Comparison of ENCODE assay signal across 5 fruit fly cellular contexts in the genomic region with DNA sequence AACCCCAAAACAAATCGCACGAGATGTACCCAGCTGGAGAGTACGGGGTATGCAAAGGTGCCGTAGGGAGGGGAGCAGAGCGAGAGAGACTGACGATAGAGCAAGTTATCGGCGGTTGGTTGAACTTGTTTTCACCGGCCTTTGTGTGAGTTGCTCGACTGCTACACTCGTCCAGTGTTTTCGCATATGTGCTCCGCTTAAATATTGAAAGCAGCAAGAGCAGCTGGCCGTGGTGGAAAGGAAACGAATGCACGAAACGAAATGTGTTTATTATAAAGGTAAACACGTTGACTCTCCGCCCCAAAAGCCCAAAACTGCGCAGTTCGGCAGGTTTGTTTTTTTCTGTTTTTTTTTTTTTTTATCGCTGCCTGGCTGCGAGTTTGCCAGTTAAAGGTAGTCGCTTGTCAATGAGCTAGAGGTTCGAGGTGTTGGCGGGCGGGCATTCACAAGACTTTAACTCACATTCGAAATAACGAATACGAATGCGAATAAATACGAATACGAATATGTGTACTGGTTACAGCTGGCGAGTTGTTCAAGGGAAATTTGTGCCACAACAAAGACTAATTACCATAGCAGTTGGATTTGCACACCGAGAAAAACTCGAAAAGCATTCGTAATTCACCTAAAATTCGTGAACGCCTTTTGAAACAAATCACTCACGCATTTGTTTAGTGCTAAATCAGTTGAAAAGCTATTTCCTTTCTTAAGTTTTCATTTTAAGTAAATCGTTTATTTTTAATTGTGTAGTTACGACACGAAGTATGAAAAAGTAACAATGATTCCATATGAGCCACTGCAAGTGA.
TF ChIP-seq lines count a peak whose summit lies in the region.

No protein-coding gene starts in this region.

- no peak for TF ChIP-seq CTCF in whole organism, embryonic (GFP tag; optimal IDR thresholded peaks at IDR 0.05; lab: Kevin White, UChicago)

TF ChIP-seq in whole organism, adult, 20 proteins besides CTCF, POLR2A, EP300 and RAD21 (continues in another document):
- TF ChIP-seq CG1620 (GFP tag; optimal IDR thresholded peaks at IDR 0.05; lab: Kevin White, UChicago) = no peak
- peak; percentile 3 for TF ChIP-seq CG11617 (GFP tag; optimal IDR thresholded peaks at IDR 0.05; lab: Kevin White, UChicago)
- TF ChIP-seq CG7101 (tag; optimal IDR thresholded peaks at IDR 0.05; lab: Kevin White, UChicago) = peak; percentile 7
- peak; percentile 36 for TF ChIP-seq CG14711 (tag; optimal IDR thresholded peaks at IDR 0.05; lab: Kevin White, UChicago)
- peak; percentile 65 for TF ChIP-seq Mnt (GFP tag; optimal IDR thresholded peaks at IDR 0.05; lab: Kevin White, UChicago)
- TF ChIP-seq Hr96 (GFP tag; optimal IDR thresholded peaks at IDR 0.05; lab: Kevin White, UChicago) = peak; percentile 13
- no peak for TF ChIP-seq toe (GFP tag; optimal IDR thresholded peaks at IDR 0.05; lab: Kevin White, UChicago)
- TF ChIP-seq pad (GFP tag; optimal IDR thresholded peaks at IDR 0.05; lab: Kevin White, UChicago) = no peak
- no peak for TF ChIP-seq kay (GFP tag; lab: Kevin White, UChicago; ENCODE audit: borderline replicate concordance)
- TF ChIP-seq CG33017 (tag; optimal IDR thresholded peaks at IDR 0.05; lab: Kevin White, UChicago) = peak; percentile 8
- TF ChIP-seq cnc (optimal IDR thresholded peaks at IDR 0.05; lab: Kevin White, UChicago) = no peak
- peak; percentile 70 for TF ChIP-seq tj (GFP tag; optimal IDR thresholded peaks at IDR 0.05; lab: Kevin White, UChicago)
- peak; percentile 47 for TF ChIP-seq cic (GFP tag; optimal IDR thresholded peaks at IDR 0.05; lab: Kevin White, UChicago)
- TF ChIP-seq CG5204 (GFP tag; optimal IDR thresholded peaks at IDR 0.05; lab: Kevin White, UChicago) = no peak
- TF ChIP-seq CG7045 (GFP tag; optimal IDR thresholded peaks at IDR 0.05; lab: Kevin White, UChicago) = peak; percentile 19
- no peak for TF ChIP-seq Clk (GFP tag; optimal IDR thresholded peaks at IDR 0.05; lab: Kevin White, UChicago)

TF ChIP-seq in whole organism, embryonic, 481 proteins besides CTCF, POLR2A, EP300 and RAD21 (continues in another document):
- no peak for TF ChIP-seq CG5953 (GFP tag; IDR thresholded peaks at IDR 0.05; lab: Robert Waterston, UW)
- TF ChIP-seq trh (GFP tag; optimal IDR thresholded peaks at IDR 0.05; lab: Kevin White, UChicago) = peak; percentile 10
- no peak for TF ChIP-seq HLH4C (GFP tag; IDR thresholded peaks at IDR 0.05; lab: Robert Waterston, UW; ENCODE audit: partially characterized antibody)
- TF ChIP-seq CG10147 (GFP tag; optimal IDR thresholded peaks at IDR 0.05; lab: Kevin White, UChicago) = no peak
- TF ChIP-seq CG13123 (GFP tag; optimal IDR thresholded peaks at IDR 0.05; lab: Kevin White, UChicago) = no peak
- TF ChIP-seq al (GFP tag; IDR thresholded peaks at IDR 0.05; lab: Robert Waterston, UW) = peak; percentile 50; the same call in 1 of the 2 replicates
- TF ChIP-seq CG14441 (GFP tag; IDR thresholded peaks at IDR 0.05; lab: Robert Waterston, UW) = peak; percentile 25; the same call in 1 of the 2 replicates
- no peak for TF ChIP-seq CG12155 (GFP tag; optimal IDR thresholded peaks at IDR 0.05; lab: Kevin White, UChicago)
- no peak for TF ChIP-seq Sox102F (GFP tag; optimal IDR thresholded peaks at IDR 0.05; lab: Kevin White, UChicago)
- no peak for TF ChIP-seq CG1832 (GFP tag; optimal IDR thresholded peaks at IDR 0.05; lab: Kevin White, UChicago)
- no peak for TF ChIP-seq prd (optimal IDR thresholded peaks at IDR 0.05; lab: Kevin White, UChicago)
- TF ChIP-seq prd (GFP tag; IDR thresholded peaks at IDR 0.05; lab: Robert Waterston, UW) = no peak
- TF ChIP-seq CG2712 (tag; optimal IDR thresholded peaks at IDR 0.05; lab: Kevin White, UChicago) = no peak
- no peak for TF ChIP-seq z (GFP tag; IDR thresholded peaks at IDR 0.05; lab: Robert Waterston, UW)
- TF ChIP-seq Mad (GFP tag; optimal IDR thresholded peaks at IDR 0.05; lab: Kevin White, UChicago) = no peak
- peak; percentile 31 for TF ChIP-seq CHES-1-like (GFP tag; optimal IDR thresholded peaks at IDR 0.05; lab: Kevin White, UChicago)
- no peak for TF ChIP-seq Ada2b (GFP tag; IDR thresholded peaks at IDR 0.05; lab: Robert Waterston, UW)

TF ChIP-seq in whole organism, prepupa, 60 proteins besides CTCF, POLR2A, EP300 and RAD21 (continues in another document):
- TF ChIP-seq CG15336 (GFP tag; IDR thresholded peaks at IDR 0.05; lab: Robert Waterston, UW) = peak; percentile 81
- TF ChIP-seq vri (GFP tag; optimal IDR thresholded peaks at IDR 0.05; lab: Kevin White, UChicago) = peak; percentile 69
- peak; percentile 56 for TF ChIP-seq Sox102F (GFP tag; optimal IDR thresholded peaks at IDR 0.05; lab: Kevin White, UChicago)
- peak; percentile 71 for TF ChIP-seq CG8119 (GFP tag; IDR thresholded peaks at IDR 0.05; lab: Robert Waterston, UW)
- peak; percentile 84 for TF ChIP-seq Hr4 (GFP tag; optimal IDR thresholded peaks at IDR 0.05; lab: Kevin White, UChicago)
- peak; percentile 40 for TF ChIP-seq Lpt (GFP tag; optimal IDR thresholded peaks at IDR 0.05; lab: Kevin White, UChicago)
- TF ChIP-seq CG8632 (GFP tag; optimal IDR thresholded peaks at IDR 0.05; lab: Kevin White, UChicago) = peak; percentile 65
- TF ChIP-seq CG6276 (GFP tag; optimal IDR thresholded peaks at IDR 0.05; lab: Kevin White, UChicago) = peak; percentile 69
- peak; percentile 13 for TF ChIP-seq CG16779 (tag; optimal IDR thresholded peaks at IDR 0.05; lab: Kevin White, UChicago)
- TF ChIP-seq fkh (GFP tag; optimal IDR thresholded peaks at IDR 0.05; lab: Kevin White, UChicago) = peak; percentile 75
- TF ChIP-seq pdm3 (GFP tag; optimal IDR thresholded peaks at IDR 0.05; lab: Kevin White, UChicago) = peak; percentile 81
- peak; percentile 66 for TF ChIP-seq Ets96B (tag; optimal IDR thresholded peaks at IDR 0.05; lab: Kevin White, UChicago)
- peak; percentile 5 to 68 for TF ChIP-seq ss (GFP tag; optimal IDR thresholded peaks at IDR 0.05; lab: Kevin White, UChicago)
- peak; percentile 83 for TF ChIP-seq esn (GFP tag; optimal IDR thresholded peaks at IDR 0.05; lab: Kevin White, UChicago)
- TF ChIP-seq Hr39 (GFP tag; optimal IDR thresholded peaks at IDR 0.05; lab: Kevin White, UChicago) = peak; percentile 82
- TF ChIP-seq Eip75B (GFP tag; optimal IDR thresholded peaks at IDR 0.05; lab: Kevin White, UChicago) = peak; percentile 69
- peak; percentile 24 for TF ChIP-seq spab (GFP tag; optimal IDR thresholded peaks at IDR 0.05; lab: Kevin White, UChicago)

TF ChIP-seq in whole organism, pupa, 21 proteins besides CTCF, POLR2A, EP300 and RAD21 (continues in another document):
- peak; percentile 73 for TF ChIP-seq fd96Ca (GFP tag; IDR thresholded peaks at IDR 0.05; lab: Robert Waterston, UW)
- peak; percentile 86 for TF ChIP-seq Pif1A (GFP tag; optimal IDR thresholded peaks at IDR 0.05; lab: Kevin White, UChicago)
- TF ChIP-seq CG32121 (GFP tag; IDR thresholded peaks at IDR 0.05; lab: Robert Waterston, UW) = peak; percentile 73
- peak; percentile 68 for TF ChIP-seq CG15710 (tag; optimal IDR thresholded peaks at IDR 0.05; lab: Kevin White, UChicago)
- TF ChIP-seq CG14655 (GFP tag; optimal IDR thresholded peaks at IDR 0.05; lab: Kevin White, UChicago) = no peak
- TF ChIP-seq Pif1B (GFP tag; optimal IDR thresholded peaks at IDR 0.05; lab: Kevin White, UChicago) = peak; percentile 68
- TF ChIP-seq CG12605 (GFP tag; IDR thresholded peaks at IDR 0.05; lab: Robert Waterston, UW) = peak; percentile 61; the same call in 1 of the 2 replicates
- TF ChIP-seq CG34367 (tag; optimal IDR thresholded peaks at IDR 0.05; lab: Kevin White, UChicago) = peak; percentile 45
- TF ChIP-seq Ets98B (GFP tag; IDR thresholded peaks at IDR 0.05; lab: Robert Waterston, UW) = peak; percentile 78
- TF ChIP-seq rn (GFP tag; IDR thresholded peaks at IDR 0.05; lab: Robert Waterston, UW) = peak; percentile 59; the same call in 1 of the 2 replicates
- TF ChIP-seq CG4496 (GFP tag; IDR thresholded peaks at IDR 0.05; lab: Robert Waterston, UW) = peak; percentile 88
- TF ChIP-seq CG10348 (GFP tag; IDR thresholded peaks at IDR 0.05; lab: Robert Waterston, UW) = no peak
- TF ChIP-seq CG9948 (tag; optimal IDR thresholded peaks at IDR 0.05; lab: Kevin White, UChicago) = peak; percentile 35
- no peak for TF ChIP-seq D1 (tag; optimal IDR thresholded peaks at IDR 0.05; lab: Kevin White, UChicago)
- TF ChIP-seq CG8159 (tag; optimal IDR thresholded peaks at IDR 0.05; lab: Kevin White, UChicago) = no peak
- TF ChIP-seq EcR (GFP tag; optimal IDR thresholded peaks at IDR 0.05; lab: Kevin White, UChicago) = peak; percentile 91
- peak; percentile 66 for TF ChIP-seq CG17806 (tag; optimal IDR thresholded peaks at IDR 0.05; lab: Kevin White, UChicago)
- TF ChIP-seq CG13204 (GFP tag; optimal IDR thresholded peaks at IDR 0.05; lab: Kevin White, UChicago) = no peak

TF ChIP-seq in whole organism, wandering third instar larva, 38 proteins besides CTCF, POLR2A, EP300 and RAD21 (continues in another document):
- TF ChIP-seq OdsH (GFP tag; optimal IDR thresholded peaks at IDR 0.05; lab: Kevin White, UChicago) (peak; percentile 60), CG9705 (GFP tag; optimal IDR thresholded peaks at IDR 0.05; lab: Kevin White, UChicago) (no peak), HLH106 (tag; optimal IDR thresholded peaks at IDR 0.05; lab: Kevin White, UChicago) (peak; percentile 66), dsf (GFP tag; optimal IDR thresholded peaks at IDR 0.05; lab: Kevin White, UChicago; ENCODE audit: borderline replicate concordance) (no peak), dl (GFP tag; optimal IDR thresholded peaks at IDR 0.05; lab: Kevin White, UChicago; ENCODE audit: insufficient read depth in 1 of 2, partially characterized antibody in 2 of 2) (no peak), rgr (GFP tag; optimal IDR thresholded peaks at IDR 0.05; lab: Kevin White, UChicago) (peak; percentile 64), Hr83 (GFP tag; optimal IDR thresholded peaks at IDR 0.05; lab: Kevin White, UChicago; ENCODE audit: poor library complexity, severe bottlenecking) (peak; percentile 82), foxo (GFP tag; optimal IDR thresholded peaks at IDR 0.05; lab: Kevin White, UChicago) (peak in 1 of 2 experiments; percentile 75), CG32264 (GFP tag; optimal IDR thresholded peaks at IDR 0.05; lab: Kevin White, UChicago) (peak; percentile 16), Dif (GFP tag; optimal IDR thresholded peaks at IDR 0.05; lab: Kevin White, UChicago; ENCODE audit: partially characterized antibody) (peak; percentile 23), psq (GFP tag; optimal IDR thresholded peaks at IDR 0.05; lab: Kevin White, UChicago) (peak; percentile 73), CrebA (GFP tag; optimal IDR thresholded peaks at IDR 0.05; lab: Kevin White, UChicago; ENCODE audit: borderline replicate concordance) (no peak), Rel (GFP tag; optimal IDR thresholded peaks at IDR 0.05; lab: Kevin White, UChicago) (peak; percentile 82), Rel (tag; optimal IDR thresholded peaks at IDR 0.05; lab: Kevin White, UChicago) (peak; percentile 62), woc (GFP tag; optimal IDR thresholded peaks at IDR 0.05; lab: Kevin White, UChicago) (peak; percentile 62), GATAd (GFP tag; optimal IDR thresholded peaks at IDR 0.05; lab: Kevin White, UChicago) (no peak), usp (GFP tag; optimal IDR thresholded peaks at IDR 0.05; lab: Kevin White, UChicago) (no peak), pan (optimal IDR thresholded peaks at IDR 0.05; lab: Kevin White, UChicago) (no peak), tai (GFP tag; optimal IDR thresholded peaks at IDR 0.05; lab: Kevin White, UChicago) (no peak), Abd-B (GFP tag; optimal IDR thresholded peaks at IDR 0.05; lab: Kevin White, UChicago) (no peak)
